Fruit fly (Drosophila melanogaster): Measurements from ENCODE around the gene CG7988.

CG7988 gene

DNA sequence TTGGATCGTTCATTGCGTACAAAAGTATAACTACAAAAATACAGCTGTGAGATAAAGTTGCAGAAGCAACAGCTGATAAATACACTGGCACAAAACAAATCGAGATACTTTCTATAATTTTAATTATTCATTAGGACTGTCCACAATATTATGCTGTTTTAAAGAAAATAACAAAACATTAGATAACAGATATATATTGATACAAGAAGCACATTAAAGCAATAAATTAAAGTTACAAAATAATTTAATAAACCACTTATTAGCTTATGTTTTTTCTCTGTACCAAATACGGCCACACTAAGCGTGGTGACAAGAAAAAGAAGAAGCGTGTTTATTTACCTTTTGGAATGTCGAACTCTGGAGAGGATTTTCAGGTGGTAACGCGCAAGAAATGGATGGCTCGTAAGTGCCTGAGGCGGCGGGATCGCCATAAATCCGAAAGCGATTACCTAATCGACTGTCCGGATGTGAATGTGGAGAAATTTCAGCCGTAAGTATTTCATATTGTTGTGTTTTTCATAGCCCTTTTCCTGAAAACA lies at the start of gene CG7988, which contains the start of gene CG7183:
TSS of gene CG7988 (plus strand) at position 316 of the 539 bp plus-strand sequence.
TSS of gene CG7183 (minus strand) at position 489 of the 539 bp plus-strand sequence.
- TF ChIP-seq Hmr (GFP tag; optimal IDR thresholded peaks at IDR 0.05) (peak; percentile 96), pzg (GFP tag; optimal IDR thresholded peaks at IDR 0.05) (peak; percentile 41), Dfd (GFP tag; optimal IDR thresholded peaks at IDR 0.05) (no peak), CG32772 (GFP tag; IDR thresholded peaks at IDR 0.05) (peak; percentile 99), fd102C (GFP tag; optimal IDR thresholded peaks at IDR 0.05) (peak; percentile 95), hth (optimal IDR thresholded peaks at IDR 0.05) (no peak), Dref (GFP tag; IDR thresholded peaks at IDR 0.05) (peak; percentile 38; the same call in 1 of the 2 replicates), Antp (GFP tag; optimal IDR thresholded peaks at IDR 0.05) (peak; percentile 88), Drgx (GFP tag; IDR thresholded peaks at IDR 0.05) (peak; percentile 98), Kr (GFP tag; optimal IDR thresholded peaks at IDR 0.05) (peak; percentile 41), CG7372 (GFP tag; IDR thresholded peaks at IDR 0.05) (peak; percentile 97), CG1024 (GFP tag; IDR thresholded peaks at IDR 0.05) (peak; percentile 94), inv (GFP tag; IDR thresholded peaks at IDR 0.05; ENCODE audit: partially characterized antibody) (no peak), pb (GFP tag; optimal IDR thresholded peaks at IDR 0.05) (peak; percentile 73), Usf (GFP tag; optimal IDR thresholded peaks at IDR 0.05) (peak; percentile 94), CG10274 (GFP tag; optimal IDR thresholded peaks at IDR 0.05) (peak; percentile 73), CG1603 (tag; optimal IDR thresholded peaks at IDR 0.05) (peak; percentile 90), CG12391 (tag; optimal IDR thresholded peaks at IDR 0.05) (peak; percentile 100), pita (GFP tag; optimal IDR thresholded peaks at IDR 0.05) (no peak), oc (tag; optimal IDR thresholded peaks at IDR 0.05) (peak; percentile 98), kay (GFP tag; optimal IDR thresholded peaks at IDR 0.05) (peak; percentile 96), CG17385 (GFP tag; optimal IDR thresholded peaks at IDR 0.05) (peak; percentile 100), dysf (GFP tag; IDR thresholded peaks at IDR 0.05) (peak; percentile 99), CG6689 (GFP tag; IDR thresholded peaks at IDR 0.05) (peak; percentile 99), dpn (GFP tag; optimal IDR thresholded peaks at IDR 0.05) (peak; percentile 96 to 99), fd96Cb (tag; optimal IDR thresholded peaks at IDR 0.05) (peak; percentile 98), CG1832 (GFP tag; optimal IDR thresholded peaks at IDR 0.05) (no peak), trem (tag; optimal IDR thresholded peaks at IDR 0.05) (peak; percentile 97), CG2116 (GFP tag; optimal IDR thresholded peaks at IDR 0.05) (peak; percentile 90), sima (GFP tag; optimal IDR thresholded peaks at IDR 0.05) (peak; percentile 82), CG11456 (GFP tag; IDR thresholded peaks at IDR 0.05) (peak; percentile 97), GATAe (GFP tag; conservative IDR thresholded peaks at IDR 0.05) (peak; percentile 92), YL-1 (GFP tag; optimal IDR thresholded peaks at IDR 0.05) (peak; percentile 92), CG13287 (GFP tag; IDR thresholded peaks at IDR 0.05; ENCODE audit: partially characterized antibody) (peak; percentile 48; the same call in 1 of the 2 replicates), gsb-n (tag; optimal IDR thresholded peaks at IDR 0.05) (peak; percentile 99), vnd (GFP tag; IDR thresholded peaks at IDR 0.05; ENCODE audit: partially characterized antibody) (no peak), CG3838 (GFP tag; optimal IDR thresholded peaks at IDR 0.05) (peak; percentile 94), CG31441 (GFP tag; IDR thresholded peaks at IDR 0.05) (peak; percentile 97), CG3407 (GFP tag; optimal IDR thresholded peaks at IDR 0.05) (peak; percentile 96), Mes4 (GFP tag; optimal IDR thresholded peaks at IDR 0.05) (peak; percentile 87), ewg (GFP tag; optimal IDR thresholded peaks at IDR 0.05) (peak; percentile 95), CG6791 (GFP tag; IDR thresholded peaks at IDR 0.05; ENCODE audit: partially characterized antibody) (no peak), danr (GFP tag; IDR thresholded peaks at IDR 0.05) (peak; percentile 96), CG2202 (tag; optimal IDR thresholded peaks at IDR 0.05) (peak; percentile 96), CG10979 (tag; optimal IDR thresholded peaks at IDR 0.05) (peak; percentile 98), ap (GFP tag; IDR thresholded peaks at IDR 0.05) (peak; percentile 98), CG9727 (GFP tag; optimal IDR thresholded peaks at IDR 0.05) (peak; percentile 98), CG4820 (GFP tag; optimal IDR thresholded peaks at IDR 0.05) (peak; percentile 96), CG6813 (GFP tag; optimal IDR thresholded peaks at IDR 0.05) (peak; percentile 84), dati (GFP tag; IDR thresholded peaks at IDR 0.05) (peak; percentile 93)

Measured in whole organism, embryonic.